Worm (Caenorhabditis elegans): ENCODE measurements around the gene F54F12.2.

DNA sequence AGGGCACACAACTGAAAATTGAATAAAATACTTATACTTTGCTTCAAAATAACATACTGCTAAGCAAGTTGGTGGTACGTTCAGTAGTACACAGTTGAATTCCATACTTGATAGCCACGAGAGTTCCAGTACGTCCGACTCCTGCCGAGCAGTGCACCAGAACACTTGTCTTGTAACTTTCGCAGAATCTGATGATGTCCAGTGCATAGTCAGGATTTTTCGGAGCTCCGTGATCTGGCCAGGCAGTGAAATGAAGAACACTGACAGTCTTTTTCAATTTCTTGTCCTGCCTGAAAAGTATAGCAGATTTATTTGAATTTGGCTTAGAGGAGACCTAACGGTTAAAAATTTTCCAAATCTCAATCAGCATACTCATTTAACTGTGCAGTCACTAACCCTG, 10.1 kb downstream of the F54F12.2 start:
- TF ChIP-seq alr-1 (tag; optimal IDR thresholded peaks at IDR 0.05) (no peak), R02D3.7 (tag; optimal IDR thresholded peaks at IDR 0.05) (no peak), nhr-23 (tag; optimal IDR thresholded peaks at IDR 0.05) (no peak)

All from whole organism, L2 larva.